Fruit fly (Drosophila melanogaster): ENCODE data around the gene Tgi.

Tgi gene

DNA sequence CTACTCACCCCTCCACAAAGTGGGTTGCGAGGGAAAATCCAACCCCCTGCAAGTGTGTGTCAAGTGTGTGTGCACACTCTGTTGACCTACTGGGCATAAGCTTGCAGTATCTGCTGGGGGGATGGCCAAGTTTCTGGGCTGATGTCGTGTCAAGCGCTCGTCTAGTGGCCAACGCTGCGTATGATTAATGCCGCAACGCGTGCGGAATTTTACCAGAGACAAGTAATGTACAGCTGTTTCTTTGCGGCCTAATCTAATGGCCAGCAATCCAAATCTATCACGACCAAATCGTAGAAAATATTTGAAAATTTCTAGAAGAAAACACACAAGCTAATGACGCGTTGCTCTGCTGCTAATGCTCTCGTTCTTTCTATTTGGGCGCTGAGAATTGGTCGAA, 7.4 kb upstream of the Tgi start:
- TF ChIP-seq esn (GFP tag; optimal IDR thresholded peaks at IDR 0.05): no peak
- no peak for TF ChIP-seq Ets21C (GFP tag; optimal IDR thresholded peaks at IDR 0.05)
- no peak for TF ChIP-seq CG8319 (GFP tag; optimal IDR thresholded peaks at IDR 0.05)
- TF ChIP-seq CG6163 (GFP tag; IDR thresholded peaks at IDR 0.05): no peak
- no peak for TF ChIP-seq topi (GFP tag; optimal IDR thresholded peaks at IDR 0.05)
- TF ChIP-seq fkh (GFP tag; optimal IDR thresholded peaks at IDR 0.05): no peak
- no peak for TF ChIP-seq Sox15 (GFP tag; optimal IDR thresholded peaks at IDR 0.05)
- no peak for TF ChIP-seq CG6276 (GFP tag; optimal IDR thresholded peaks at IDR 0.05)
- no peak for TF ChIP-seq CG6808 (GFP tag; optimal IDR thresholded peaks at IDR 0.05)
- TF ChIP-seq Hr38 (GFP tag; optimal IDR thresholded peaks at IDR 0.05): no peak
- no peak for TF ChIP-seq CG10669 (GFP tag; optimal IDR thresholded peaks at IDR 0.05)
- no peak for TF ChIP-seq CG8632 (GFP tag; optimal IDR thresholded peaks at IDR 0.05)

DNA sequence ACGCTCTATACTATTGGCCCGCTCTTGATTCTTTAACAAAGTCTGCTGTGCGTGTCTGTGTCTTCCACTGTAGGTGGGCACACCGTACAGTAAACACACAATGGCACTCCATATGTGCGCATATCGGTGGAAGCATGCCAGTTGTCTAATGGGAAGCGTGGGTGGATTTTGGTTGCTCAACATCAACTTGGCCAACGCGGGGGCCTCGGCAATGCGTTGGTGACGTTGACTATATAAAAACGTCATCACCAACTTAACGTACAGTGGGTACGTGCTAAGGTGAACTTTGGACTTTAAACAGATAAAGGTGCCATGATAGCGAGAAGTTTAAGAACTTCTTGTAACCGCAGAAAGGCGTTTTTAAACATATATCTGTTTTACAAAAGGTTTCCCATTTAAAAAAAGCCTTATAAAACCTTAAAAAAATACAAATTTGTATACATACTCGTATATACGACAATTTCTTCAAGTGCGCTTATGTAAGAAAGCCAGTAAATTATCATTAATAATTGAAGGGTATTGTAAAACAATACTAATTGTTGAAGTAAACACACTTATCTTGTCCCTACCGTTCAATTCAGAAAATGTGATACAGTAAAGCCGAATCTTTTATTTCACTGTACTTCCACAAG, 6.9 kb upstream of the Tgi start:
- TF ChIP-seq CG6163 (GFP tag; IDR thresholded peaks at IDR 0.05): no peak
- peak; percentile 50 for TF ChIP-seq CG4318 (GFP tag; optimal IDR thresholded peaks at IDR 0.05)
- peak; percentile 65 for TF ChIP-seq CG31627 (GFP tag; optimal IDR thresholded peaks at IDR 0.05)
- TF ChIP-seq CG3919 (GFP tag; optimal IDR thresholded peaks at IDR 0.05): peak; percentile 56
- TF ChIP-seq CG11762 (GFP tag; optimal IDR thresholded peaks at IDR 0.05; ENCODE audit: insufficient read depth): peak; percentile 29
- peak; percentile 87 for TF ChIP-seq Eip78C (GFP tag)
- no peak for TF ChIP-seq CG9139 (GFP tag; optimal IDR thresholded peaks at IDR 0.05)
- TF ChIP-seq esn (GFP tag; optimal IDR thresholded peaks at IDR 0.05): peak; percentile 78
- peak; percentile 54 for TF ChIP-seq CG10631 (GFP tag; optimal IDR thresholded peaks at IDR 0.05)
- no peak for TF ChIP-seq CG1621 (tag; optimal IDR thresholded peaks at IDR 0.05)
- TF ChIP-seq CG11294 (GFP tag; IDR thresholded peaks at IDR 0.05): no peak; the same call in 1 of the 2 replicates
- TF ChIP-seq Hr38 (GFP tag; optimal IDR thresholded peaks at IDR 0.05): no peak
- no peak for TF ChIP-seq Eip93F (GFP tag; optimal IDR thresholded peaks at IDR 0.05)
- TF ChIP-seq CG6808 (GFP tag; optimal IDR thresholded peaks at IDR 0.05): peak; percentile 53
- peak; percentile 33 for TF ChIP-seq CG6792 (GFP tag; optimal IDR thresholded peaks at IDR 0.05)
- peak; percentile 15 to 62 for TF ChIP-seq ss (GFP tag; optimal IDR thresholded peaks at IDR 0.05)
- peak; percentile 75 for TF ChIP-seq svp (GFP tag)
- peak; percentile 27 for TF ChIP-seq CG8319 (GFP tag; optimal IDR thresholded peaks at IDR 0.05)
- TF ChIP-seq lz (GFP tag; optimal IDR thresholded peaks at IDR 0.05): peak; percentile 58
- peak; percentile 20 for TF ChIP-seq Sox15 (GFP tag; optimal IDR thresholded peaks at IDR 0.05)
- no peak for TF ChIP-seq CG6854 (GFP tag; optimal IDR thresholded peaks at IDR 0.05)
- peak; percentile 56 for TF ChIP-seq CG10669 (GFP tag; optimal IDR thresholded peaks at IDR 0.05)
- TF ChIP-seq dac (GFP tag; optimal IDR thresholded peaks at IDR 0.05): no peak
- peak; percentile 61 for TF ChIP-seq acj6 (GFP tag; optimal IDR thresholded peaks at IDR 0.05)
- peak; percentile 25 for TF ChIP-seq fd85E (GFP tag; optimal IDR thresholded peaks at IDR 0.05)
- peak; percentile 48; the same call in 1 of the 3 replicates for TF ChIP-seq CG8119 (GFP tag; IDR thresholded peaks at IDR 0.05)
- TF ChIP-seq pdm3 (GFP tag; optimal IDR thresholded peaks at IDR 0.05): peak; percentile 45
- peak; percentile 47 for TF ChIP-seq vri (GFP tag; optimal IDR thresholded peaks at IDR 0.05)
- peak; percentile 4 for TF ChIP-seq CG16779 (tag; optimal IDR thresholded peaks at IDR 0.05)
- peak; percentile 15; the same call in 1 of the 3 replicates for TF ChIP-seq eg (GFP tag; IDR thresholded peaks at IDR 0.05)
- TF ChIP-seq Sox102F (GFP tag; optimal IDR thresholded peaks at IDR 0.05): peak; percentile 62
- TF ChIP-seq CG11902 (GFP tag; optimal IDR thresholded peaks at IDR 0.05): peak; percentile 9
- no peak for TF ChIP-seq Blimp-1 (GFP tag; optimal IDR thresholded peaks at IDR 0.05)
- peak; percentile 8 for TF ChIP-seq fd59A (GFP tag; optimal IDR thresholded peaks at IDR 0.05)
- peak; percentile 40 for TF ChIP-seq Lpt (GFP tag; optimal IDR thresholded peaks at IDR 0.05)
- peak; percentile 66 for TF ChIP-seq OdsH (GFP tag; optimal IDR thresholded peaks at IDR 0.05)
- peak; percentile 49 for TF ChIP-seq CG15336 (GFP tag; IDR thresholded peaks at IDR 0.05)
- peak; percentile 49 for TF ChIP-seq Eip75B (GFP tag; optimal IDR thresholded peaks at IDR 0.05)
- TF ChIP-seq CG7368 (GFP tag; optimal IDR thresholded peaks at IDR 0.05): no peak
- TF ChIP-seq Hr39 (GFP tag; optimal IDR thresholded peaks at IDR 0.05): peak; percentile 61
- TF ChIP-seq salr (GFP tag; optimal IDR thresholded peaks at IDR 0.05): peak in 1 of 2 experiments; percentile 41
- peak; percentile 45 for TF ChIP-seq CG8632 (GFP tag; optimal IDR thresholded peaks at IDR 0.05)
- TF ChIP-seq cyc (GFP tag; optimal IDR thresholded peaks at IDR 0.05): peak; percentile 63
- peak; percentile 26; the same call in 1 of the 2 replicates for TF ChIP-seq Gug (GFP tag; IDR thresholded peaks at IDR 0.05)

All from whole organism, prepupa.